Fruit fly (Drosophila melanogaster) S2 (cell line): ENCODE data around the gene Dlip2.

Experiments used
- CG8478 ChIP-seq: fragments of >200 bp; optimal IDR thresholded peaks from 2 replicates; lab custom pipeline; 2018
- CTCF ChIP-seq, 2 experiments: fragments of >200 bp; optimal IDR thresholded peaks; 2 replicates each; lab custom pipeline; 2018

- TF ChIP-seq CG8478 (lab: Kevin White, UChicago) (no peak), CTCF (optimal IDR thresholded peaks at IDR 0.05; lab: Kevin White, UChicago) (no peak)
Measured at dm6 chr3R:4687207-4687606, 41.8 kb upstream of the Dlip2 start.
